Fruit fly (Drosophila melanogaster) whole organism, embryonic: ENCODE data around the gene Mgat4a.

ENCODE experiments used
- Bdp1 ChIP-seq: fragments of 200-800 bp; sonication (Bioruptor generic); optimal IDR thresholded peaks from 3 replicates; lab custom pipeline; 2016; ENCODE audit warnings: missing biosample characterization, missing genetic modification characterization
- CG10543 ChIP-seq: fragments of 200-800 bp; sonication (Bioruptor generic); optimal IDR thresholded peaks from 3 replicates; lab custom pipeline; 2017; ENCODE audit warnings: missing biosample characterization, mild to moderate bottlenecking, missing genetic modification characterization, moderate library complexity
- CG11456 ChIP-seq: fragments of 200-800 bp; sonication (Bioruptor generic); IDR thresholded peaks from 3 replicates; pipeline ENCODE4 v1.3.6; 2022; ENCODE audit warnings: missing biosample characterization, missing genetic modification characterization
- CG11695 ChIP-seq: fragments of 200-800 bp; sonication (Bioruptor generic); IDR thresholded peaks from 3 replicates; pipeline ENCODE4 v1.3.6; 2022; ENCODE audit warnings: missing biosample characterization, missing genetic modification characterization
- CG12071 ChIP-seq: fragments of 200-800 bp; sonication (Bioruptor generic); optimal IDR thresholded peaks from 3 replicates; lab custom pipeline; 2018; ENCODE audit warnings: missing biosample characterization, mild to moderate bottlenecking, missing genetic modification characterization
- CG13894 ChIP-seq: fragments of 200-800 bp; sonication (Bioruptor generic); optimal IDR thresholded peaks from 3 replicates; lab custom pipeline; 2018; ENCODE audit warnings: missing biosample characterization, mild to moderate bottlenecking, missing genetic modification characterization, moderate library complexity
- CG14441 ChIP-seq: fragments of 200-800 bp; sonication (Bioruptor generic); IDR thresholded peaks from 2 replicates; pipeline ENCODE4 v1.3.6; 2022; ENCODE audit warnings: missing biosample characterization, missing genetic modification characterization
- CG14860 ChIP-seq: fragments of 200-800 bp; sonication (Bioruptor generic); IDR thresholded peaks from 3 replicates; pipeline ENCODE4 v1.3.6; 2022; ENCODE audit warnings: missing biosample characterization, missing genetic modification characterization; ENCODE audit not compliant: partially characterized antibody
- CG1529 ChIP-seq: fragments of 200-800 bp; sonication (Bioruptor generic); optimal IDR thresholded peaks from 3 replicates; lab custom pipeline; 2018; ENCODE audit warnings: missing biosample characterization, missing genetic modification characterization
- CG17385 ChIP-seq: fragments of 200-800 bp; sonication (Bioruptor generic); optimal IDR thresholded peaks from 3 replicates; lab custom pipeline; 2018; ENCODE audit warnings: missing biosample characterization, mild to moderate bottlenecking, missing genetic modification characterization
- CG2202 ChIP-seq: fragments of 200-800 bp; sonication (Bioruptor generic); optimal IDR thresholded peaks from 2 replicates; lab custom pipeline; 2018; ENCODE audit warnings: missing biosample characterization, mild to moderate bottlenecking, missing genetic modification characterization
- CG31224 ChIP-seq: fragments of 200-800 bp; sonication (Bioruptor generic); IDR thresholded peaks from 2 replicates; pipeline ENCODE4 v1.3.6; 2022; ENCODE audit warnings: missing biosample characterization, missing genetic modification characterization
- CG32767 ChIP-seq: fragments of 200-800 bp; sonication (Bioruptor generic); IDR thresholded peaks from 2 replicates; pipeline ENCODE4 v1.3.6; 2022; ENCODE audit warnings: missing biosample characterization, missing genetic modification characterization
- CG3407 ChIP-seq: fragments of 200-800 bp; sonication (Bioruptor generic); optimal IDR thresholded peaks from 2 replicates; lab custom pipeline; 2018; ENCODE audit warnings: missing biosample characterization, mild to moderate bottlenecking, missing genetic modification characterization
- CG3726 ChIP-seq: fragments of 200-800 bp; sonication (Bioruptor generic); IDR thresholded peaks from 3 replicates; pipeline ENCODE4, ENCODE4 v1.3.6; 2022; ENCODE audit warnings: missing biosample characterization, missing genetic modification characterization
- CG4404 ChIP-seq: fragments of 200-800 bp; sonication (Bioruptor generic); IDR thresholded peaks from 2 replicates; pipeline ENCODE4 v1.3.6; 2022; ENCODE audit warnings: missing biosample characterization, missing genetic modification characterization
- CG5245 ChIP-seq: fragments of 200-800 bp; sonication (Bioruptor generic); optimal IDR thresholded peaks from 3 replicates; lab custom pipeline; 2016; ENCODE audit warnings: missing biosample characterization, missing genetic modification characterization
- CG7963 ChIP-seq: fragments of 200-800 bp; sonication (Bioruptor generic); IDR thresholded peaks from 3 replicates; pipeline ENCODE4 v1.3.6; 2022; ENCODE audit warnings: missing biosample characterization, missing genetic modification characterization; ENCODE audit not compliant: partially characterized antibody
- CHES-1-like ChIP-seq: fragments of 200-800 bp; sonication (Bioruptor generic); optimal IDR thresholded peaks from 2 replicates; lab custom pipeline; 2016; ENCODE audit warnings: missing biosample characterization, missing genetic modification characterization
- D19B ChIP-seq: fragments of 200-800 bp; sonication (Bioruptor generic); optimal IDR thresholded peaks from 2 replicates; lab custom pipeline; 2017; ENCODE audit warnings: missing biosample characterization, mild to moderate bottlenecking, missing genetic modification characterization
- E2f2 ChIP-seq: fragments of 200-800 bp; sonication (Bioruptor generic); IDR thresholded peaks from 2 replicates; pipeline ENCODE4 v1.3.6; 2022; ENCODE audit warnings: missing biosample characterization, missing genetic modification characterization
- Gug ChIP-seq: fragments of 200-800 bp; sonication (Bioruptor generic); IDR thresholded peaks from 4 replicates; pipeline ENCODE4 v1.3.6; 2022; ENCODE audit warnings: missing biosample characterization, missing genetic modification characterization
- H2.0 ChIP-seq: fragments of 200-800 bp; sonication (Bioruptor generic); IDR thresholded peaks from 2 replicates; pipeline ENCODE4 v1.3.6; 2022; ENCODE audit warnings: missing biosample characterization, missing genetic modification characterization
- MBD-R2 ChIP-seq: fragments of 200-800 bp; sonication (Bioruptor generic); IDR thresholded peaks from 2 replicates; pipeline ENCODE4 v1.3.6; 2022; ENCODE audit warnings: missing biosample characterization, missing genetic modification characterization
- Meics ChIP-seq: fragments of 200-800 bp; sonication (Bioruptor generic); optimal IDR thresholded peaks from 2 replicates; lab custom pipeline; 2017; ENCODE audit warnings: missing biosample characterization, mild to moderate bottlenecking, missing genetic modification characterization
- NfI ChIP-seq: fragments of 200-800 bp; sonication (Bioruptor generic); optimal IDR thresholded peaks from 3 replicates; lab custom pipeline; 2018; ENCODE audit warnings: missing biosample characterization, mild to moderate bottlenecking, missing genetic modification characterization, moderate library complexity
- Sox102F ChIP-seq: fragments of 200-800 bp; sonication (Bioruptor generic); optimal IDR thresholded peaks from 2 replicates; lab custom pipeline; 2018; ENCODE audit warnings: missing biosample characterization, mild to moderate bottlenecking, missing genetic modification characterization, moderate library complexity
- Trl ChIP-seq, 3 experiments: fragments of >200 bp in 2 of 3; fragments of 200-800 bp in 1 of 3; sonication (Bioruptor generic) in 1 of 3; optimal IDR thresholded peaks; 2 replicates in 1 of 3; 3 replicates in 2 of 3; lab custom pipeline; 2016 to 2017; ENCODE audit warnings: missing biosample characterization in 1 of 3, missing genetic modification characterization in 1 of 3
- bbx ChIP-seq: fragments of 200-800 bp; sonication (Bioruptor generic); IDR thresholded peaks from 2 replicates; pipeline ENCODE4 v1.3.6; 2022; ENCODE audit warnings: missing biosample characterization, missing genetic modification characterization; ENCODE audit not compliant: partially characterized antibody
- chinmo ChIP-seq: fragments of 200-800 bp; sonication (Bioruptor generic); IDR thresholded peaks from 4 replicates; pipeline ENCODE4 v1.3.6; 2022; ENCODE audit warnings: missing biosample characterization, missing genetic modification characterization; ENCODE audit not compliant: partially characterized antibody
- disco-r ChIP-seq: fragments of 200-800 bp; sonication (Bioruptor generic); optimal IDR thresholded peaks from 2 replicates; lab custom pipeline; 2016; ENCODE audit warnings: missing biosample characterization, missing genetic modification characterization
- en ChIP-seq: fragments of 200-800 bp; sonication (Bioruptor generic); optimal IDR thresholded peaks from 2 replicates; lab custom pipeline; 2016; ENCODE audit warnings: missing biosample characterization, missing genetic modification characterization
- fd102C ChIP-seq: fragments of 200-800 bp; sonication (Bioruptor generic); optimal IDR thresholded peaks from 2 replicates; lab custom pipeline; 2018; ENCODE audit warnings: missing biosample characterization, mild to moderate bottlenecking, missing genetic modification characterization, moderate library complexity
- grn ChIP-seq: fragments of 200-800 bp; sonication (Bioruptor generic); optimal IDR thresholded peaks from 3 replicates; lab custom pipeline; 2017; ENCODE audit warnings: missing biosample characterization, missing genetic modification characterization
- jigr1 ChIP-seq: fragments of 200-800 bp; sonication (Bioruptor generic); IDR thresholded peaks from 3 replicates; pipeline ENCODE4 v1.3.6; 2022; ENCODE audit warnings: missing biosample characterization, missing genetic modification characterization
- jing ChIP-seq: fragments of 200-800 bp; sonication (Bioruptor generic); optimal IDR thresholded peaks from 2 replicates; lab custom pipeline; 2018; ENCODE audit warnings: missing biosample characterization, mild to moderate bottlenecking, missing genetic modification characterization
- pfk ChIP-seq: fragments of 200-800 bp; sonication (Bioruptor generic); optimal IDR thresholded peaks from 2 replicates; lab custom pipeline; 2018; ENCODE audit warnings: missing biosample characterization, mild to moderate bottlenecking, missing genetic modification characterization, moderate library complexity
- prd ChIP-seq, 3 experiments: fragments of >200 bp in 2 of 3; fragments of 200-800 bp in 1 of 3; sonication (Bioruptor generic) in 1 of 3; optimal IDR thresholded peaks in 2 of 3; IDR thresholded peaks in 1 of 3; 2 replicates in 2 of 3; 3 replicates in 1 of 3; pipeline versions ENCODE4 v1.3.6 to Lab custom; 2017 to 2022; ENCODE audit warnings: missing biosample characterization in 1 of 3, missing genetic modification characterization in 1 of 3
- pros ChIP-seq: fragments of 200-800 bp; sonication (Bioruptor generic); optimal IDR thresholded peaks from 3 replicates; lab custom pipeline; 2019; ENCODE audit warnings: missing biosample characterization, mild to moderate bottlenecking, missing genetic modification characterization, moderate library complexity
- repo ChIP-seq: fragments of 200-800 bp; sonication (Bioruptor generic); optimal IDR thresholded peaks from 2 replicates; lab custom pipeline; 2016; ENCODE audit warnings: missing biosample characterization, missing genetic modification characterization
- salm ChIP-seq: fragments of 200-800 bp; sonication (Bioruptor generic); optimal IDR thresholded peaks from 2 replicates; lab custom pipeline; 2018; ENCODE audit warnings: missing biosample characterization, mild to moderate bottlenecking, missing genetic modification characterization
- sens ChIP-seq: fragments of 200-800 bp; sonication (Bioruptor generic); peaks from one replicate; lab custom pipeline; 2016; ENCODE audit warnings: missing biosample characterization, missing genetic modification characterization
- sim ChIP-seq: fragments of 200-800 bp; sonication (Bioruptor generic); IDR thresholded peaks from 2 replicates; pipeline ENCODE4 v1.3.6; 2022; ENCODE audit warnings: missing biosample characterization, missing genetic modification characterization
- tio ChIP-seq: fragments of 200-800 bp; sonication (Bioruptor generic); optimal IDR thresholded peaks from 2 replicates; lab custom pipeline; 2017; ENCODE audit warnings: missing biosample characterization, missing genetic modification characterization, inconsistent platforms
- tup ChIP-seq: fragments of 200-800 bp; sonication (Bioruptor generic); optimal IDR thresholded peaks from 2 replicates; lab custom pipeline; 2016; ENCODE audit warnings: missing biosample characterization, mild to moderate bottlenecking, missing genetic modification characterization, moderate library complexity
- usp ChIP-seq: fragments of >200 bp; optimal IDR thresholded peaks from 2 replicates; lab custom pipeline; 2017; ENCODE audit warnings: missing biosample characterization, missing genetic modification characterization
- zf30C ChIP-seq: fragments of 200-800 bp; sonication (Bioruptor generic); optimal IDR thresholded peaks from 3 replicates; lab custom pipeline; 2018; ENCODE audit warnings: missing biosample characterization, mild to moderate bottlenecking, missing genetic modification characterization
- zfh1 ChIP-seq: fragments of 200-800 bp; sonication (Bioruptor generic); IDR thresholded peaks from 3 replicates; pipeline ENCODE4 v1.3.6; 2022; ENCODE audit warnings: missing biosample characterization, missing genetic modification characterization

The Mgat4a gene

DNA sequence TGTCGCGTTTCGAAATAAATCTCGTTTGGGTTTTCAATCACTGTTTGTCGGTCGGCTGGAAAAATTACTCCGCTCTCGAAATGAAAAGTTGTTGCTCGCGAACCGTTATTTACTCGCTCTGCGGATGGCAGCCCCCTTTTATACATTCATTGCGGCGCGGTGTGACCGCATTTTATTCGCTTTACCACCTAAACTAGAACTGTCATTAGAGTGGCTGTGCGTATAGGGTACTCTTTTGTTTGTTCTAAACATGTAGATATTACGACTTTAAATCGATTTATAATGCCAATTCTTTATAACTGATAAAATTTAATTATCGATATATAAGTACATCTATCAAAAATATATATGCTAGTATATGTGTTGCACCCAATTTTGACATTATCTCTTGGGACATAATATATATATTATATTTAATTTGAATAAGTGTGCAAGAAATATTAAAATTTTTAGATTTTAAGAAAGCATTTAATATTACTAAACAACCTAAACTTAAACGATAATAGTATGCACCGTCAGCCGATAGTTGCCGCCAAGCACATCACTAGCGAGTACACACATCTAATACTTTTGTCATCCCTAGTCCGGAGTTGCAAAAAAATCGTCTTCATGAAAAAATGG is 24.5 kb downstream of the Mgat4a start, which contains the start of the genes bmm and Tdrd3 (continued):
- TF ChIP-seq prd (optimal IDR thresholded peaks at IDR 0.05; lab: Kevin White, UChicago) (no peak), prd (GFP tag; IDR thresholded peaks at IDR 0.05; lab: Robert Waterston, UW) (peak; percentile 82; the same call in 2 of the 3 replicates), zfh1 (GFP tag; lab: Robert Waterston, UW) (peak; percentile 67; the same call in 2 of the 3 replicates), H2.0 (GFP tag; lab: Robert Waterston, UW) (peak; percentile 58; the same call in 1 of the 2 replicates), CG12071 (GFP tag; lab: Kevin White, UChicago) (no peak), Meics (GFP tag; lab: Kevin White, UChicago) (peak; percentile 89), chinmo (GFP tag; lab: Robert Waterston, UW) (peak; percentile 64; the same call in 1 of the 4 replicates), CG10543 (GFP tag; lab: Kevin White, UChicago) (peak; percentile 85), bbx (GFP tag; lab: Robert Waterston, UW) (peak; percentile 76), CG14860 (GFP tag; lab: Robert Waterston, UW) (peak; percentile 78), grn (GFP tag; lab: Kevin White, UChicago) (no peak), CG1529 (GFP tag; lab: Kevin White, UChicago) (no peak), pfk (no peak), D19B (peak; percentile 38), Trl (optimal IDR thresholded peaks at IDR 0.05; lab: Kevin White, UChicago) (peak in 1 of 2 experiments; percentile 42), Trl (GFP tag; optimal IDR thresholded peaks at IDR 0.05; lab: Kevin White, UChicago) (peak; percentile 13), fd102C (GFP tag; lab: Kevin White, UChicago) (peak; percentile 41), en (GFP tag; lab: Kevin White, UChicago) (no peak), repo (GFP tag; lab: Kevin White, UChicago) (peak; percentile 20), Gug (peak; percentile 92), CG7963 (GFP tag; lab: Robert Waterston, UW) (peak; percentile 82), sens (GFP tag; lab: Kevin White, UChicago) (peak; percentile 83), CG31224 (GFP tag; lab: Robert Waterston, UW) (peak; percentile 69), zf30C (GFP tag; lab: Kevin White, UChicago) (no peak), sim (GFP tag; lab: Robert Waterston, UW) (no peak), CG14441 (GFP tag; lab: Robert Waterston, UW) (peak; percentile 75), jing (GFP tag; lab: Kevin White, UChicago) (no peak), disco-r (GFP tag; lab: Kevin White, UChicago) (peak; percentile 40), CG11695 (GFP tag; lab: Robert Waterston, UW) (0 out of 3 replicates have a peak, but pooled peaks have one; percentile 12), CG32767 (GFP tag; lab: Robert Waterston, UW) (peak; percentile 55), Sox102F (GFP tag; lab: Kevin White, UChicago) (peak; percentile 83), CG3407 (GFP tag; lab: Kevin White, UChicago) (peak; percentile 45), pros (GFP tag; lab: Kevin White, UChicago) (no peak), CHES-1-like (GFP tag; lab: Kevin White, UChicago) (peak; percentile 65), CG4404 (GFP tag; lab: Robert Waterston, UW) (peak; percentile 60), usp (GFP tag; lab: Kevin White, UChicago) (no peak), jigr1 (GFP tag; lab: Robert Waterston, UW) (peak; percentile 71; the same call in 1 of the 3 replicates), tup (GFP tag; lab: Kevin White, UChicago) (peak; percentile 51), NfI (GFP tag; lab: Kevin White, UChicago) (peak; percentile 83), CG13894 (peak; percentile 88), Bdp1 (GFP tag; lab: Kevin White, UChicago) (peak; percentile 11), MBD-R2 (GFP tag; lab: Robert Waterston, UW) (peak; percentile 75), tio (peak; percentile 71), CG17385 (GFP tag; lab: Kevin White, UChicago) (peak; percentile 73), CG11456 (GFP tag; lab: Robert Waterston, UW) (peak; percentile 91), CG3726 (GFP tag; lab: Robert Waterston, UW) (peak; percentile 31; the same call in 1 of the 3 replicates), CG5245 (GFP tag; lab: Kevin White, UChicago) (peak; percentile 37), CG2202 (tag; lab: Kevin White, UChicago) (no peak), salm (tag; lab: Kevin White, UChicago) (peak; percentile 67), E2f2 (GFP tag; lab: Robert Waterston, UW) (peak; percentile 36; the same call in 1 of the 2 replicates)
